Fruit fly (Drosophila melanogaster) whole organism, embryonic: ENCODE data around the gene CG11378.

Experiments
- Asciz ChIP-seq: fragments of 200-800 bp; sonication (Bioruptor generic); optimal IDR thresholded peaks from 2 replicates; lab custom pipeline; 2017; ENCODE audit warnings: missing biosample characterization, mild to moderate bottlenecking, missing genetic modification characterization, missing genetic modification reagents
- Atf-2 ChIP-seq: fragments of 200-800 bp; sonication (Bioruptor generic); optimal IDR thresholded peaks from 2 replicates; lab custom pipeline; 2016; ENCODE audit warnings: missing biosample characterization, missing genetic modification characterization
- Atf6 ChIP-seq: fragments of 200-800 bp; sonication (Bioruptor generic); IDR thresholded peaks from 2 replicates; pipeline ENCODE4 v1.3.6; 2022; ENCODE audit warnings: missing biosample characterization, missing genetic modification characterization
- CG1024 ChIP-seq: fragments of 200-800 bp; sonication (Bioruptor generic); IDR thresholded peaks from 2 replicates; pipeline ENCODE4 v1.3.6; 2022; ENCODE audit warnings: missing biosample characterization, missing genetic modification characterization
- CG10654 ChIP-seq: fragments of 200-800 bp; sonication (Bioruptor generic); optimal IDR thresholded peaks from 2 replicates; lab custom pipeline; 2016; ENCODE audit warnings: missing biosample characterization, missing genetic modification characterization
- CG11247 ChIP-seq: fragments of 200-800 bp; sonication (Bioruptor generic); IDR thresholded peaks from 2 replicates; pipeline ENCODE4 v1.3.6; 2022; ENCODE audit warnings: missing biosample characterization, missing genetic modification characterization
- CG12391 ChIP-seq: fragments of 200-800 bp; sonication (Bioruptor generic); optimal IDR thresholded peaks from 3 replicates; lab custom pipeline; 2018; ENCODE audit warnings: missing biosample characterization, mild to moderate bottlenecking, missing genetic modification characterization, moderate library complexity
- CG14710 ChIP-seq: fragments of 200-800 bp; sonication (Bioruptor generic); optimal IDR thresholded peaks from 3 replicates; lab custom pipeline; 2019; ENCODE audit warnings: missing biosample characterization, mild to moderate bottlenecking, missing genetic modification characterization, moderate library complexity
- CG15479 ChIP-seq: fragments of 200-800 bp; sonication (Bioruptor generic); optimal IDR thresholded peaks from 3 replicates; lab custom pipeline; 2019; ENCODE audit warnings: missing biosample characterization, mild to moderate bottlenecking, missing genetic modification characterization, moderate library complexity
- CG17186 ChIP-seq: fragments of 200-800 bp; sonication (Bioruptor generic); optimal IDR thresholded peaks from 3 replicates; lab custom pipeline; 2017; ENCODE audit warnings: missing biosample characterization, missing genetic modification reagents, missing genetic modification characterization
- CG17328 ChIP-seq: fragments of 200-800 bp; sonication (Bioruptor generic); IDR thresholded peaks from 2 replicates; pipeline ENCODE4 v1.3.6; 2022; ENCODE audit warnings: missing biosample characterization, missing genetic modification characterization
- CG17568 ChIP-seq: fragments of 200-800 bp; sonication (Bioruptor generic); optimal IDR thresholded peaks from 2 replicates; lab custom pipeline; 2018; ENCODE audit warnings: missing biosample characterization, mild to moderate bottlenecking, missing genetic modification characterization, moderate library complexity
- CG17912 ChIP-seq: fragments of 200-800 bp; sonication (Bioruptor generic); optimal IDR thresholded peaks from 2 replicates; lab custom pipeline; 2018; ENCODE audit warnings: missing biosample characterization, mild to moderate bottlenecking, missing genetic modification characterization
- CG2875 ChIP-seq: fragments of 200-800 bp; sonication (Bioruptor generic); optimal IDR thresholded peaks from 2 replicates; lab custom pipeline; 2017; ENCODE audit warnings: missing biosample characterization, mild to moderate bottlenecking, missing genetic modification characterization, missing genetic modification reagents
- CG2889 ChIP-seq: fragments of 200-800 bp; sonication (Bioruptor generic); IDR thresholded peaks from 3 replicates; pipeline ENCODE4 v1.3.6; 2022; ENCODE audit warnings: missing biosample characterization, missing genetic modification characterization
- CG34376 ChIP-seq: fragments of 200-800 bp; sonication (Bioruptor generic); optimal IDR thresholded peaks from 2 replicates; lab custom pipeline; 2018; ENCODE audit warnings: missing biosample characterization, mild to moderate bottlenecking, missing genetic modification characterization
- CG3995 ChIP-seq: fragments of 200-800 bp; sonication (Bioruptor generic); optimal IDR thresholded peaks from 3 replicates; lab custom pipeline; 2016; ENCODE audit warnings: missing biosample characterization, missing genetic modification characterization
- CG6654 ChIP-seq: fragments of 200-800 bp; sonication (Bioruptor generic); optimal IDR thresholded peaks from 2 replicates; lab custom pipeline; 2017; ENCODE audit warnings: missing biosample characterization, mild to moderate bottlenecking, missing genetic modification characterization
- CG7271 ChIP-seq: fragments of 200-800 bp; sonication (Bioruptor generic); optimal IDR thresholded peaks from 2 replicates; lab custom pipeline; 2018; ENCODE audit warnings: missing biosample characterization, mild to moderate bottlenecking, missing genetic modification characterization, moderate library complexity
- CG8924 ChIP-seq: fragments of 200-800 bp; optimal IDR thresholded peaks from 3 replicates; lab custom pipeline; 2019; ENCODE audit warnings: missing biosample characterization, mild to moderate bottlenecking, missing genetic modification characterization, moderate library complexity
- CHES-1-like ChIP-seq: fragments of 200-800 bp; sonication (Bioruptor generic); optimal IDR thresholded peaks from 2 replicates; lab custom pipeline; 2016; ENCODE audit warnings: missing biosample characterization, missing genetic modification characterization
- CrebB ChIP-seq: fragments of 200-800 bp; sonication (Bioruptor generic); optimal IDR thresholded peaks from 3 replicates; lab custom pipeline; 2018; ENCODE audit warnings: missing biosample characterization, mild to moderate bottlenecking, missing genetic modification characterization
- Deaf1 ChIP-seq: fragments of 200-800 bp; optimal IDR thresholded peaks from 3 replicates; lab custom pipeline; 2019; ENCODE audit warnings: missing biosample characterization, mild to moderate bottlenecking, missing genetic modification characterization, moderate library complexity
- Hr39 ChIP-seq: fragments of >200 bp; optimal IDR thresholded peaks from 2 replicates; lab custom pipeline; 2017
- Kr ChIP-seq: fragments of 200-800 bp; sonication (Bioruptor generic); optimal IDR thresholded peaks from 2 replicates; lab custom pipeline; 2017; ENCODE audit warnings: missing biosample characterization, mild to moderate bottlenecking, missing genetic modification characterization
- Opbp ChIP-seq: fragments of 200-800 bp; sonication (Bioruptor generic); IDR thresholded peaks from 3 replicates; pipeline ENCODE4 v1.3.6; 2022; ENCODE audit warnings: missing biosample characterization, missing genetic modification characterization; ENCODE audit not compliant: partially characterized antibody
- Ptx1 ChIP-seq: fragments of 200-800 bp; sonication (Bioruptor generic); IDR thresholded peaks from 2 replicates; pipeline ENCODE4 v1.3.6; 2022; ENCODE audit warnings: missing biosample characterization, missing genetic modification characterization
- Six4 ChIP-seq: fragments of 200-800 bp; sonication (Bioruptor generic); optimal IDR thresholded peaks from 2 replicates; lab custom pipeline; 2016; ENCODE audit warnings: missing biosample characterization, missing genetic modification characterization
- Trl ChIP-seq, 3 experiments: fragments of >200 bp in 2 of 3; fragments of 200-800 bp in 1 of 3; sonication (Bioruptor generic) in 1 of 3; optimal IDR thresholded peaks; 2 replicates in 1 of 3; 3 replicates in 2 of 3; lab custom pipeline; 2016 to 2017; ENCODE audit warnings: missing biosample characterization in 1 of 3, missing genetic modification characterization in 1 of 3
- az2 ChIP-seq: fragments of 200-800 bp; sonication (Bioruptor generic); optimal IDR thresholded peaks from 3 replicates; lab custom pipeline; 2016; ENCODE audit warnings: missing biosample characterization, missing genetic modification characterization
- cg ChIP-seq: fragments of 200-800 bp; sonication (Bioruptor generic); optimal IDR thresholded peaks from 3 replicates; lab custom pipeline; 2019; ENCODE audit warnings: missing biosample characterization, mild to moderate bottlenecking, missing genetic modification characterization, moderate library complexity
- chif ChIP-seq, 2 experiments: fragments of 200-800 bp; sonication (Bioruptor generic); optimal IDR thresholded peaks; 3 replicates each; lab custom pipeline; 2016; ENCODE audit warnings: missing biosample characterization in 2 of 2, missing genetic modification characterization in 2 of 2
- chn ChIP-seq: fragments of 200-800 bp; sonication (Bioruptor generic); optimal IDR thresholded peaks from 2 replicates; lab custom pipeline; 2016; ENCODE audit warnings: missing biosample characterization, missing genetic modification characterization
- exex ChIP-seq: fragments of 200-800 bp; sonication (Bioruptor generic); optimal IDR thresholded peaks from 4 replicates; lab custom pipeline; 2018; ENCODE audit warnings: missing biosample characterization, mild to moderate bottlenecking, missing genetic modification characterization, moderate library complexity
- gfzf ChIP-seq: fragments of 200-800 bp; sonication (Bioruptor generic); optimal IDR thresholded peaks from 2 replicates; lab custom pipeline; 2016; ENCODE audit warnings: missing biosample characterization, mild to moderate bottlenecking, missing genetic modification characterization, moderate library complexity
- grau ChIP-seq: fragments of 200-800 bp; optimal IDR thresholded peaks from 3 replicates; lab custom pipeline; 2019; ENCODE audit warnings: missing biosample characterization, mild to moderate bottlenecking, missing genetic modification characterization, moderate library complexity
- mirr ChIP-seq: fragments of 200-800 bp; sonication (Bioruptor generic); optimal IDR thresholded peaks from 3 replicates; lab custom pipeline; 2018; ENCODE audit warnings: missing biosample characterization, mild to moderate bottlenecking, missing genetic modification characterization
- schlank ChIP-seq: fragments of 200-800 bp; sonication (Bioruptor generic); optimal IDR thresholded peaks from 2 replicates; lab custom pipeline; 2018; ENCODE audit warnings: missing biosample characterization, mild to moderate bottlenecking, missing genetic modification characterization
- sd ChIP-seq: fragments of 200-800 bp; sonication (Bioruptor generic); optimal IDR thresholded peaks from 3 replicates; lab custom pipeline; 2018; ENCODE audit warnings: missing biosample characterization, mild to moderate bottlenecking, missing genetic modification characterization, moderate library complexity
- sens ChIP-seq: fragments of 200-800 bp; sonication (Bioruptor generic); peaks from one replicate; lab custom pipeline; 2016; ENCODE audit warnings: missing biosample characterization, missing genetic modification characterization
- sima ChIP-seq: fragments of 200-800 bp; sonication (Bioruptor generic); optimal IDR thresholded peaks from 2 replicates; lab custom pipeline; 2016; ENCODE audit warnings: missing biosample characterization, missing genetic modification characterization
- sob ChIP-seq: fragments of 200-800 bp; sonication (Bioruptor generic); IDR thresholded peaks from 2 replicates; pipeline ENCODE4 v1.3.6; 2022; ENCODE audit warnings: missing biosample characterization, missing genetic modification characterization
- sug ChIP-seq: fragments of 200-800 bp; optimal IDR thresholded peaks from 2 replicates; lab custom pipeline; 2019; ENCODE audit warnings: missing biosample characterization, mild to moderate bottlenecking, missing genetic modification characterization, moderate library complexity
- tgo ChIP-seq: fragments of 200-800 bp; sonication (Bioruptor generic); IDR thresholded peaks from 3 replicates; pipeline ENCODE4 v1.3.6; 2022; ENCODE audit warnings: missing biosample characterization, missing genetic modification characterization
- wor ChIP-seq: fragments of 200-800 bp; sonication (Bioruptor generic); IDR thresholded peaks from 2 replicates; pipeline ENCODE4 v1.3.6; 2022; ENCODE audit warnings: missing biosample characterization, missing genetic modification characterization

CG11378 gene

DNA sequence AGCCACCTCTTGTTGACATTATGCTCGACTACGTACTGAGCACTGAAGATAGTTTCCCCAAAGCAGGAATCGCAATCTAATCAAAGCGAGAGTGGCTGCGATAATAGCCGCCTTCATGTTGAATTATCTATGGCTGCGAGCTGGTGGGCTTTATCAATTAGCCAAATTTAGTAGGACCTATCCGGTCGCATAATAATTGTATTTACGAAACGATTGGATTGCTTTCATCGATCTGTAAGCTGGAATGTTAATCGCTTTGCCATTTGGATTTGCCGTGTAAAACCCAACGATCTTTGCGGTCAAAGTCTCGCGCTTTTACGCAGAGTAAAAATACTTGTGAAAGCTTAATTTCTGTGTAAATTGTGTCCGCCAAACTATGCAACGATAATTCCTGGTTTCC is 5.4 kb downstream of the CG11378 start, which contains the start of gene CG11384:
TSS of gene CG11384 (minus strand) at position 43 of the 400 bp plus-strand sequence.
- TF ChIP-seq Atf6 (GFP tag; lab: Robert Waterston, UW) (no peak), sob (GFP tag; lab: Robert Waterston, UW) (no peak), Kr (GFP tag; lab: Kevin White, UChicago) (no peak), CG2889 (GFP tag; lab: Robert Waterston, UW) (no peak), az2 (GFP tag; lab: Kevin White, UChicago) (no peak), CG6654 (GFP tag; lab: Kevin White, UChicago) (no peak), exex (tag; lab: Kevin White, UChicago) (peak; percentile 90), Trl (optimal IDR thresholded peaks at IDR 0.05; lab: Kevin White, UChicago) (no peak), Trl (GFP tag; optimal IDR thresholded peaks at IDR 0.05; lab: Kevin White, UChicago) (no peak), sens (GFP tag; lab: Kevin White, UChicago) (no peak), Asciz (GFP tag; lab: Kevin White, UChicago) (no peak), Hr39 (lab: Kevin White, UChicago) (no peak), sug (peak; percentile 47), CG7271 (no peak), CG17912 (GFP tag; lab: Kevin White, UChicago) (no peak), CG11247 (GFP tag; lab: Robert Waterston, UW) (no peak), CG17186 (GFP tag; lab: Kevin White, UChicago) (no peak), wor (GFP tag; lab: Robert Waterston, UW) (no peak), chn (no peak), CrebB (tag; lab: Kevin White, UChicago) (no peak), CG17568 (GFP tag; lab: Kevin White, UChicago) (no peak), Six4 (GFP tag; lab: Kevin White, UChicago) (no peak), tgo (GFP tag; lab: Robert Waterston, UW) (no peak), CG1024 (GFP tag; lab: Robert Waterston, UW) (no peak), CG2875 (GFP tag; lab: Kevin White, UChicago) (no peak), sd (peak; percentile 75), mirr (GFP tag; lab: Kevin White, UChicago) (peak; percentile 27), CG8924 (tag; lab: Kevin White, UChicago) (no peak), CG34376 (GFP tag; lab: Kevin White, UChicago) (peak; percentile 47), chif (GFP tag; optimal IDR thresholded peaks at IDR 0.05; lab: Kevin White, UChicago) (no peak), cg (GFP tag; lab: Kevin White, UChicago) (no peak), grau (tag; lab: Kevin White, UChicago) (no peak), sima (GFP tag; lab: Kevin White, UChicago) (no peak), gfzf (GFP tag; lab: Kevin White, UChicago) (no peak), CG15479 (GFP tag; lab: Kevin White, UChicago) (no peak)

DNA sequence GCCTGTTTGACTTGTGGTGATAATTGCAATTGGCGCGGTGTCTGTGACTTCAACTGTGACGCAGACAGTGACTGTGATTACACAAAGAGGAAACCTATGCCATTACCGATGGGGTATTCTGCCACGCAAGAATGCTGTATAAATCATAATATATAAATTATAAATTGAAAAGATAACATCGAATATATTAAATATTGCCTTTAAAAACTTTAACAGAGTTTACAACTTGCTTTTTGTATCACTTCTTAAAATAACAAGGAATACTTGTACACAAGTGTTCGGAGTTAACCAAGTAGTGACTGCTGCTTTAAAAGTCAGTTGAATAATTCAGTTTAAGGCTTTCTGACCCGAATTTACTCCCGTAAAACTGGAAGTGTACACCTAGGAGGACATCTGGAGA is 9.2 kb downstream of the CG11378 start, which contains the start of gene CG11379:
TSS of gene CG11379 (plus strand) at position 301 of the 400 bp plus-strand sequence.
- TF ChIP-seq CG10654: no peak
- TF ChIP-seq CG3995: peak; percentile 27

dm6 chrX:1180865-1181264 is 10.2 kb downstream of the CG11378 start:
- TF ChIP-seq CG12391 (tag; lab: Kevin White, UChicago) (no peak), CG14710 (tag; lab: Kevin White, UChicago) (no peak), Atf-2 (GFP tag; lab: Kevin White, UChicago) (no peak), CHES-1-like (GFP tag; lab: Kevin White, UChicago) (no peak), Ptx1 (no peak), Deaf1 (tag; lab: Kevin White, UChicago) (no peak), schlank (tag; lab: Kevin White, UChicago) (no peak), Opbp (GFP tag; lab: Robert Waterston, UW) (no peak), CG17328 (no peak)
- TF ChIP-seq, all 482 proteins: peak for 0
